Fruit fly (Drosophila melanogaster) whole organism, embryonic: Measurements from ENCODE around the gene Gbs-76A.

Source experiments
- Ada2b ChIP-seq: fragments of 200-800 bp; sonication (Bioruptor generic); IDR thresholded peaks from 2 replicates; pipeline ENCODE4 v1.3.6; 2022; ENCODE audit warnings: missing biosample characterization, missing genetic modification characterization
- Aef1 ChIP-seq: fragments of 200-800 bp; sonication (Bioruptor generic); IDR thresholded peaks from 3 replicates; pipeline ENCODE4 v1.3.6; 2022; ENCODE audit warnings: missing biosample characterization, missing genetic modification characterization
- Atf6 ChIP-seq: fragments of 200-800 bp; sonication (Bioruptor generic); IDR thresholded peaks from 2 replicates; pipeline ENCODE4 v1.3.6; 2022; ENCODE audit warnings: missing biosample characterization, missing genetic modification characterization
- Bteb2 ChIP-seq: fragments of 200-800 bp; sonication (Bioruptor generic); optimal IDR thresholded peaks from 2 replicates; lab custom pipeline; 2016; ENCODE audit warnings: missing biosample characterization, missing genetic modification characterization
- CG10209 ChIP-seq: fragments of 200-800 bp; sonication (Bioruptor generic); optimal IDR thresholded peaks from 3 replicates; lab custom pipeline; 2017; ENCODE audit warnings: missing biosample characterization, mild to moderate bottlenecking, missing genetic modification characterization, missing genetic modification reagents
- CG10267 ChIP-seq: fragments of 200-800 bp; sonication (Bioruptor generic); optimal IDR thresholded peaks from 2 replicates; lab custom pipeline; 2018; ENCODE audit warnings: missing biosample characterization, mild to moderate bottlenecking, missing genetic modification characterization, moderate library complexity
- CG10366 ChIP-seq: fragments of 200-800 bp; sonication (Bioruptor generic); IDR thresholded peaks from 2 replicates; pipeline ENCODE4 v1.3.6; 2022; ENCODE audit warnings: missing biosample characterization, missing genetic modification characterization
- CG17612 ChIP-seq: fragments of 200-800 bp; sonication (Bioruptor generic); IDR thresholded peaks from 2 replicates; pipeline ENCODE4 v1.3.6; 2022; ENCODE audit warnings: missing biosample characterization, missing genetic modification characterization
- CG2199 ChIP-seq: fragments of 200-800 bp; sonication (Bioruptor generic); IDR thresholded peaks from 3 replicates; pipeline ENCODE4 v1.3.6; 2022; ENCODE audit warnings: missing biosample characterization, missing genetic modification characterization
- CG2678 ChIP-seq: fragments of 200-800 bp; sonication (Bioruptor generic); optimal IDR thresholded peaks from 3 replicates; lab custom pipeline; 2019; ENCODE audit warnings: missing biosample characterization, mild to moderate bottlenecking, missing genetic modification characterization, moderate library complexity
- CG30403 ChIP-seq: fragments of 200-800 bp; sonication (Bioruptor generic); optimal IDR thresholded peaks from 3 replicates; lab custom pipeline; 2016; ENCODE audit warnings: missing biosample characterization, missing genetic modification characterization
- CG4282 ChIP-seq: fragments of 200-800 bp; sonication (Bioruptor generic); optimal IDR thresholded peaks from 2 replicates; lab custom pipeline; 2016; ENCODE audit warnings: missing biosample characterization, missing genetic modification characterization
- CG6175 ChIP-seq: fragments of 200-800 bp; sonication (Bioruptor generic); IDR thresholded peaks from 3 replicates; pipeline ENCODE4 v1.3.6; 2022; ENCODE audit warnings: missing biosample characterization, missing genetic modification characterization
- CG6272 ChIP-seq: fragments of 200-800 bp; sonication (Bioruptor generic); IDR thresholded peaks from 2 replicates; pipeline ENCODE4 v1.3.6; 2022; ENCODE audit warnings: missing biosample characterization, missing genetic modification characterization
- CG7963 ChIP-seq: fragments of 200-800 bp; sonication (Bioruptor generic); IDR thresholded peaks from 3 replicates; pipeline ENCODE4 v1.3.6; 2022; ENCODE audit warnings: missing biosample characterization, missing genetic modification characterization; ENCODE audit not compliant: partially characterized antibody
- CG7987 ChIP-seq: fragments of 200-800 bp; sonication (Bioruptor generic); optimal IDR thresholded peaks from 2 replicates; lab custom pipeline; 2018; ENCODE audit warnings: missing biosample characterization, mild to moderate bottlenecking, missing genetic modification characterization, moderate library complexity
- CG8290 ChIP-seq, 3 experiments: fragments of 200-800 bp; sonication (Bioruptor generic); optimal IDR thresholded peaks; 2 replicates each; lab custom pipeline; 2016 to 2019; ENCODE audit warnings: missing biosample characterization in 3 of 3, missing genetic modification characterization in 3 of 3, mild to moderate bottlenecking in 2 of 3, moderate library complexity in 1 of 3
- CG8944 ChIP-seq: fragments of 200-800 bp; sonication (Bioruptor generic); optimal IDR thresholded peaks from 3 replicates; lab custom pipeline; 2016; ENCODE audit warnings: missing biosample characterization, missing genetic modification characterization
- CG9817 ChIP-seq: fragments of 200-800 bp; sonication (Bioruptor generic); optimal IDR thresholded peaks from 2 replicates; lab custom pipeline; 2018; ENCODE audit warnings: missing biosample characterization, mild to moderate bottlenecking, missing genetic modification characterization, moderate library complexity
- CoRest ChIP-seq: fragments of 200-800 bp; sonication (Bioruptor generic); optimal IDR thresholded peaks from 3 replicates; lab custom pipeline; 2018; ENCODE audit warnings: missing biosample characterization, mild to moderate bottlenecking, missing genetic modification characterization, moderate library complexity
- CrebB ChIP-seq: fragments of 200-800 bp; sonication (Bioruptor generic); optimal IDR thresholded peaks from 3 replicates; lab custom pipeline; 2018; ENCODE audit warnings: missing biosample characterization, mild to moderate bottlenecking, missing genetic modification characterization
- HHEX ChIP-seq: fragments of 200-800 bp; sonication (Bioruptor generic); optimal IDR thresholded peaks from 3 replicates; lab custom pipeline; 2017; ENCODE audit warnings: missing biosample characterization, mild to moderate bottlenecking, missing genetic modification characterization, missing genetic modification reagents
- Hr78 ChIP-seq, 2 experiments: fragments of 200-800 bp in 1 of 2; fragments of >200 bp in 1 of 2; sonication (Bioruptor generic) in 1 of 2; optimal IDR thresholded peaks; 2 replicates each; lab custom pipeline; 2017 to 2019; ENCODE audit warnings: missing biosample characterization in 2 of 2, missing genetic modification characterization in 2 of 2, mild to moderate bottlenecking in 1 of 2, moderate library complexity in 1 of 2
- MESR4 ChIP-seq: fragments of 200-800 bp; sonication (Bioruptor generic); optimal IDR thresholded peaks from 2 replicates; lab custom pipeline; 2018; ENCODE audit warnings: missing biosample characterization, mild to moderate bottlenecking, missing genetic modification characterization, moderate library complexity
- NFAT ChIP-seq: fragments of 200-800 bp; sonication (Bioruptor generic); IDR thresholded peaks from 2 replicates; pipeline ENCODE4 v1.3.6; 2022; ENCODE audit warnings: missing biosample characterization, missing genetic modification characterization
- Nf-YB ChIP-seq: fragments of 200-800 bp; sonication (Bioruptor generic); optimal IDR thresholded peaks from 3 replicates; lab custom pipeline; 2019; ENCODE audit warnings: missing biosample characterization, mild to moderate bottlenecking, missing genetic modification characterization, moderate library complexity
- Nf-YC ChIP-seq: fragments of 200-800 bp; optimal IDR thresholded peaks from 3 replicates; lab custom pipeline; 2019; ENCODE audit warnings: missing biosample characterization, mild to moderate bottlenecking, missing genetic modification characterization, moderate library complexity
- Ptx1 ChIP-seq: fragments of 200-800 bp; sonication (Bioruptor generic); IDR thresholded peaks from 2 replicates; pipeline ENCODE4 v1.3.6; 2022; ENCODE audit warnings: missing biosample characterization, missing genetic modification characterization
- Rfx ChIP-seq: fragments of 200-800 bp; sonication (Bioruptor generic); IDR thresholded peaks from 2 replicates; pipeline ENCODE4 v1.3.6; 2022; ENCODE audit warnings: missing biosample characterization, missing genetic modification characterization
- TFAM ChIP-seq: fragments of 200-800 bp; sonication (Bioruptor generic); optimal IDR thresholded peaks from 2 replicates; lab custom pipeline; 2017; ENCODE audit warnings: missing biosample characterization, missing genetic modification characterization, inconsistent platforms
- Xbp1 ChIP-seq: fragments of 200-800 bp; sonication (Bioruptor generic); optimal IDR thresholded peaks from 3 replicates; lab custom pipeline; 2016; ENCODE audit warnings: missing biosample characterization, mild to moderate bottlenecking, missing genetic modification characterization
- al ChIP-seq: fragments of 200-800 bp; sonication (Bioruptor generic); IDR thresholded peaks from 2 replicates; pipeline ENCODE4 v1.3.6; 2022; ENCODE audit warnings: missing biosample characterization, missing genetic modification characterization
- amos ChIP-seq: fragments of 200-800 bp; sonication (Bioruptor generic); IDR thresholded peaks from 2 replicates; pipeline ENCODE4 v1.3.6; 2022; ENCODE audit warnings: missing biosample characterization, missing genetic modification characterization; ENCODE audit not compliant: partially characterized antibody
- bbx ChIP-seq: fragments of 200-800 bp; sonication (Bioruptor generic); IDR thresholded peaks from 2 replicates; pipeline ENCODE4 v1.3.6; 2022; ENCODE audit warnings: missing biosample characterization, missing genetic modification characterization; ENCODE audit not compliant: partially characterized antibody
- cwo ChIP-seq: fragments of 200-800 bp; sonication (Bioruptor generic); optimal IDR thresholded peaks from 3 replicates; lab custom pipeline; 2017; ENCODE audit warnings: missing biosample characterization, missing genetic modification characterization, mild to moderate bottlenecking, moderate library complexity, missing genetic modification reagents
- dysf ChIP-seq: fragments of 200-800 bp; sonication (Bioruptor generic); IDR thresholded peaks from 3 replicates; pipeline ENCODE4 v1.3.6; 2022; ENCODE audit warnings: missing biosample characterization, missing genetic modification characterization
- ems ChIP-seq: fragments of 200-800 bp; sonication (Bioruptor generic); optimal IDR thresholded peaks from 3 replicates; lab custom pipeline; 2016; ENCODE audit warnings: missing biosample characterization, missing genetic modification characterization
- en ChIP-seq: fragments of 200-800 bp; sonication (Bioruptor generic); optimal IDR thresholded peaks from 2 replicates; lab custom pipeline; 2016; ENCODE audit warnings: missing biosample characterization, missing genetic modification characterization
- gem ChIP-seq: fragments of 200-800 bp; sonication (Bioruptor generic); optimal IDR thresholded peaks from 2 replicates; lab custom pipeline; 2019; ENCODE audit warnings: missing biosample characterization, mild to moderate bottlenecking, missing genetic modification characterization, moderate library complexity
- klu ChIP-seq: fragments of 200-800 bp; sonication (Bioruptor generic); IDR thresholded peaks from 2 replicates; pipeline ENCODE4 v1.3.6; 2022; ENCODE audit warnings: missing biosample characterization, missing genetic modification characterization
- lilli ChIP-seq: fragments of 200-800 bp; sonication (Bioruptor generic); optimal IDR thresholded peaks from 3 replicates; lab custom pipeline; 2016; ENCODE audit warnings: missing biosample characterization, missing genetic modification characterization
- luna ChIP-seq: fragments of 200-800 bp; sonication (Bioruptor generic); optimal IDR thresholded peaks from 2 replicates; lab custom pipeline; 2016; ENCODE audit warnings: missing biosample characterization, missing genetic modification characterization
- odd ChIP-seq: fragments of 200-800 bp; sonication (Bioruptor generic); optimal IDR thresholded peaks from 2 replicates; lab custom pipeline; 2017; ENCODE audit warnings: missing biosample characterization, mild to moderate bottlenecking, missing genetic modification characterization
- otp ChIP-seq: fragments of 200-800 bp; sonication (Bioruptor generic); IDR thresholded peaks from 3 replicates; pipeline ENCODE4, ENCODE4 v1.3.6; 2022; ENCODE audit warnings: missing biosample characterization, missing genetic modification characterization
- pho ChIP-seq: fragments of 200-800 bp; sonication (Bioruptor generic); optimal IDR thresholded peaks from 2 replicates; lab custom pipeline; 2016; ENCODE audit warnings: missing biosample characterization, missing genetic modification characterization
- repo ChIP-seq: fragments of 200-800 bp; sonication (Bioruptor generic); optimal IDR thresholded peaks from 2 replicates; lab custom pipeline; 2016; ENCODE audit warnings: missing biosample characterization, missing genetic modification characterization
- sna ChIP-seq: fragments of 200-800 bp; sonication (Bioruptor generic); IDR thresholded peaks from 2 replicates; pipeline ENCODE4 v1.3.6; 2022; ENCODE audit warnings: missing biosample characterization, missing genetic modification characterization; ENCODE audit not compliant: partially characterized antibody
- tgo ChIP-seq: fragments of 200-800 bp; sonication (Bioruptor generic); IDR thresholded peaks from 3 replicates; pipeline ENCODE4 v1.3.6; 2022; ENCODE audit warnings: missing biosample characterization, missing genetic modification characterization
- ttk ChIP-seq: fragments of 200-800 bp; sonication (Bioruptor generic); IDR thresholded peaks from 2 replicates; pipeline ENCODE4 v2.1.2; 2022; ENCODE audit warnings: missing biosample characterization, missing genetic modification characterization

Gene Gbs-76A

dm6 chr3L:19260278-19260803 is 32.2 kb downstream of the Gbs-76A start, which contains the start of gene nes (continued):
- TF ChIP-seq Nf-YB (GFP tag; lab: Kevin White, UChicago) (no peak), NFAT (peak; percentile 11; the same call in 1 of the 2 replicates), Xbp1 (GFP tag; lab: Kevin White, UChicago) (peak; percentile 38), Nf-YC (tag; lab: Kevin White, UChicago) (no peak), klu (GFP tag; lab: Robert Waterston, UW) (no peak), CG10366 (GFP tag; lab: Robert Waterston, UW) (no peak), CG2199 (GFP tag; lab: Robert Waterston, UW) (no peak), sna (GFP tag; lab: Robert Waterston, UW) (peak; percentile 48; the same call in 1 of the 2 replicates), luna (GFP tag; lab: Kevin White, UChicago) (no peak), pho (no peak), odd (no peak), lilli (no peak), CoRest (tag; lab: Kevin White, UChicago) (peak; percentile 3), cwo (GFP tag; lab: Kevin White, UChicago) (peak; percentile 56), Rfx (0 out of 2 replicates have a peak, but pooled peaks have one; percentile 10), dysf (GFP tag; lab: Robert Waterston, UW) (no peak), repo (GFP tag; lab: Kevin White, UChicago) (no peak), CG8944 (no peak), CG17612 (GFP tag; lab: Robert Waterston, UW) (no peak), Ptx1 (GFP tag; lab: Robert Waterston, UW) (peak; percentile 25; the same call in 1 of the 2 replicates), Atf6 (GFP tag; lab: Robert Waterston, UW) (peak; percentile 50; the same call in 1 of the 2 replicates), otp (no peak), al (no peak), tgo (GFP tag; lab: Robert Waterston, UW) (0 out of 3 replicates have a peak, but pooled peaks have one; percentile 29), Ada2b (GFP tag; lab: Robert Waterston, UW) (0 out of 2 replicates have a peak, but pooled peaks have one; percentile 12), Hr78 (GFP tag; optimal IDR thresholded peaks at IDR 0.05; lab: Kevin White, UChicago) (peak in 1 of 2 experiments; percentile 80), CG10267 (tag; lab: Kevin White, UChicago) (peak; percentile 49), en (GFP tag; lab: Kevin White, UChicago) (no peak), Bteb2 (GFP tag; lab: Kevin White, UChicago) (no peak), CG7987 (peak; percentile 40), CG2678 (tag; lab: Kevin White, UChicago) (no peak), CG6272 (0 out of 2 replicates have a peak, but pooled peaks have one; percentile 25), CG30403 (GFP tag; lab: Kevin White, UChicago) (no peak), CG6175 (no peak), TFAM (GFP tag; lab: Kevin White, UChicago) (no peak), CG8290 (GFP tag; optimal IDR thresholded peaks at IDR 0.05; lab: Kevin White, UChicago) (no peak), CG8290 (tag; optimal IDR thresholded peaks at IDR 0.05; lab: Kevin White, UChicago) (peak in 1 of 2 experiments; percentile 56), HHEX (GFP tag; lab: Kevin White, UChicago) (no peak), CG7963 (no peak), CrebB (tag; lab: Kevin White, UChicago) (peak; percentile 14), CG4282 (GFP tag; lab: Kevin White, UChicago) (no peak), bbx (GFP tag; lab: Robert Waterston, UW) (peak; percentile 30; the same call in 1 of the 2 replicates), CG10209 (GFP tag; lab: Kevin White, UChicago) (no peak), amos (GFP tag; lab: Robert Waterston, UW) (peak; percentile 32; the same call in 1 of the 2 replicates), CG9817 (tag; lab: Kevin White, UChicago) (peak; percentile 13), ems (GFP tag; lab: Kevin White, UChicago) (no peak), Aef1 (GFP tag; lab: Robert Waterston, UW) (0 out of 3 replicates have a peak, but pooled peaks have one; percentile 9), gem (tag; lab: Kevin White, UChicago) (peak; percentile 7), ttk (GFP tag; lab: Robert Waterston, UW) (no peak), MESR4 (GFP tag; lab: Kevin White, UChicago) (peak; percentile 88)
